Fruit fly (Drosophila melanogaster) whole organism, embryonic: ENCODE measurements around the gene CG9286.

Source experiments
- Abd-B ChIP-seq: fragments of 200-800 bp; sonication (Bioruptor generic); optimal IDR thresholded peaks from 2 replicates; lab custom pipeline; 2018; ENCODE audit warnings: missing biosample characterization, mild to moderate bottlenecking, missing genetic modification characterization, moderate library complexity
- Antp ChIP-seq: fragments of 200-800 bp; sonication (Bioruptor generic); optimal IDR thresholded peaks from 3 replicates; lab custom pipeline; 2016; ENCODE audit warnings: missing biosample characterization, missing genetic modification characterization
- B-H2 ChIP-seq: fragments of 200-800 bp; sonication (Bioruptor generic); optimal IDR thresholded peaks from 2 replicates; lab custom pipeline; 2018; ENCODE audit warnings: missing biosample characterization, mild to moderate bottlenecking, missing genetic modification characterization
- Blimp-1 ChIP-seq: fragments of 200-800 bp; sonication (Bioruptor generic); optimal IDR thresholded peaks from 3 replicates; lab custom pipeline; 2018; ENCODE audit warnings: missing biosample characterization, missing genetic modification characterization, mild to moderate bottlenecking, moderate library complexity, missing genetic modification reagents
- CG10209 ChIP-seq: fragments of 200-800 bp; sonication (Bioruptor generic); optimal IDR thresholded peaks from 3 replicates; lab custom pipeline; 2017; ENCODE audit warnings: missing biosample characterization, mild to moderate bottlenecking, missing genetic modification characterization, missing genetic modification reagents
- CG10431 ChIP-seq: fragments of 200-800 bp; sonication (Bioruptor generic); optimal IDR thresholded peaks from 3 replicates; lab custom pipeline; 2018; ENCODE audit warnings: missing biosample characterization, mild to moderate bottlenecking, missing genetic modification characterization
- CG10462 ChIP-seq: fragments of 200-800 bp; sonication (Bioruptor generic); optimal IDR thresholded peaks from 2 replicates; lab custom pipeline; 2016; ENCODE audit warnings: missing biosample characterization, missing genetic modification characterization
- CG12104 ChIP-seq: fragments of 200-800 bp; sonication (Bioruptor generic); optimal IDR thresholded peaks from 3 replicates; lab custom pipeline; 2016; ENCODE audit warnings: missing biosample characterization, missing genetic modification characterization
- CG14014 ChIP-seq: fragments of 200-800 bp; sonication (Bioruptor generic); IDR thresholded peaks from 2 replicates; pipeline ENCODE4 v1.3.6; 2022; ENCODE audit warnings: missing biosample characterization, missing genetic modification characterization
- CG14050 ChIP-seq: fragments of 200-800 bp; sonication (Bioruptor generic); IDR thresholded peaks from 3 replicates; pipeline ENCODE4 v1.3.6; 2022; ENCODE audit warnings: missing biosample characterization, missing genetic modification characterization
- CG15479 ChIP-seq: fragments of 200-800 bp; sonication (Bioruptor generic); optimal IDR thresholded peaks from 3 replicates; lab custom pipeline; 2019; ENCODE audit warnings: missing biosample characterization, mild to moderate bottlenecking, missing genetic modification characterization, moderate library complexity
- CG6791 ChIP-seq: fragments of 200-800 bp; sonication (Bioruptor generic); IDR thresholded peaks from 3 replicates; pipeline ENCODE4 v1.3.6; 2022; ENCODE audit warnings: missing biosample characterization, missing genetic modification characterization; ENCODE audit not compliant: partially characterized antibody
- CG7372 ChIP-seq: fragments of 200-800 bp; sonication (Bioruptor generic); IDR thresholded peaks from 2 replicates; pipeline ENCODE4 v1.3.6; 2022; ENCODE audit warnings: missing biosample characterization, missing genetic modification characterization
- CG7987 ChIP-seq: fragments of 200-800 bp; sonication (Bioruptor generic); optimal IDR thresholded peaks from 2 replicates; lab custom pipeline; 2018; ENCODE audit warnings: missing biosample characterization, mild to moderate bottlenecking, missing genetic modification characterization, moderate library complexity
- CG9437 ChIP-seq: fragments of 200-800 bp; sonication (Bioruptor generic); optimal IDR thresholded peaks from 2 replicates; lab custom pipeline; 2018; ENCODE audit warnings: missing biosample characterization, mild to moderate bottlenecking, missing genetic modification characterization
- Chrac-16 ChIP-seq: fragments of 200-800 bp; sonication (Bioruptor generic); optimal IDR thresholded peaks from 3 replicates; lab custom pipeline; 2016; ENCODE audit warnings: missing biosample characterization, missing genetic modification characterization
- D19A ChIP-seq: fragments of 200-800 bp; optimal IDR thresholded peaks from 3 replicates; lab custom pipeline; 2019; ENCODE audit warnings: missing biosample characterization, mild to moderate bottlenecking, missing genetic modification characterization, moderate library complexity
- Deaf1 ChIP-seq: fragments of 200-800 bp; optimal IDR thresholded peaks from 3 replicates; lab custom pipeline; 2019; ENCODE audit warnings: missing biosample characterization, mild to moderate bottlenecking, missing genetic modification characterization, moderate library complexity
- Dek ChIP-seq: fragments of 200-800 bp; sonication (Bioruptor generic); optimal IDR thresholded peaks from 3 replicates; lab custom pipeline; 2019; ENCODE audit warnings: missing biosample characterization, mild to moderate bottlenecking, missing genetic modification characterization, moderate library complexity
- HLH54F ChIP-seq: fragments of 200-800 bp; sonication (Bioruptor generic); optimal IDR thresholded peaks from 3 replicates; lab custom pipeline; 2016; ENCODE audit warnings: missing biosample characterization, missing genetic modification characterization
- Jarid2 ChIP-seq: fragments of 200-800 bp; sonication (Bioruptor generic); optimal IDR thresholded peaks from 3 replicates; lab custom pipeline; 2017; ENCODE audit warnings: mild to moderate bottlenecking, missing biosample characterization, missing genetic modification reagents, missing genetic modification characterization
- Lhr ChIP-seq: fragments of 200-800 bp; sonication (Bioruptor generic); optimal IDR thresholded peaks from 3 replicates; lab custom pipeline; 2017; ENCODE audit warnings: mild to moderate bottlenecking, missing biosample characterization, missing genetic modification reagents, missing genetic modification characterization
- MESR4 ChIP-seq: fragments of 200-800 bp; sonication (Bioruptor generic); optimal IDR thresholded peaks from 2 replicates; lab custom pipeline; 2018; ENCODE audit warnings: missing biosample characterization, mild to moderate bottlenecking, missing genetic modification characterization, moderate library complexity
- MTF-1 ChIP-seq: fragments of 200-800 bp; sonication (Bioruptor generic); optimal IDR thresholded peaks from 2 replicates; lab custom pipeline; 2018; ENCODE audit warnings: missing biosample characterization, mild to moderate bottlenecking, missing genetic modification characterization, borderline replicate concordance
- NFAT ChIP-seq: fragments of 200-800 bp; sonication (Bioruptor generic); IDR thresholded peaks from 2 replicates; pipeline ENCODE4 v1.3.6; 2022; ENCODE audit warnings: missing biosample characterization, missing genetic modification characterization
- NK7.1 ChIP-seq: fragments of 200-800 bp; sonication (Bioruptor generic); optimal IDR thresholded peaks from 3 replicates; lab custom pipeline; 2016; ENCODE audit warnings: missing biosample characterization, missing genetic modification characterization
- PHDP ChIP-seq: fragments of 200-800 bp; sonication (Bioruptor generic); optimal IDR thresholded peaks from 3 replicates; lab custom pipeline; 2018; ENCODE audit warnings: missing biosample characterization, mild to moderate bottlenecking, missing genetic modification characterization, moderate library complexity
- Trl ChIP-seq, 3 experiments: fragments of >200 bp in 2 of 3; fragments of 200-800 bp in 1 of 3; sonication (Bioruptor generic) in 1 of 3; optimal IDR thresholded peaks; 2 replicates in 1 of 3; 3 replicates in 2 of 3; lab custom pipeline; 2016 to 2017; ENCODE audit warnings: missing biosample characterization in 1 of 3, missing genetic modification characterization in 1 of 3
- abd-A ChIP-seq: fragments of 200-800 bp; sonication (Bioruptor generic); optimal IDR thresholded peaks from 3 replicates; lab custom pipeline; 2019; ENCODE audit warnings: missing biosample characterization, mild to moderate bottlenecking, missing genetic modification characterization, moderate library complexity
- aop ChIP-seq: fragments of 200-800 bp; sonication (Bioruptor generic); IDR thresholded peaks from 2 replicates; pipeline ENCODE4 v1.3.6; 2022; ENCODE audit warnings: missing biosample characterization, missing genetic modification characterization
- ap ChIP-seq: fragments of 200-800 bp; sonication (Bioruptor generic); IDR thresholded peaks from 2 replicates; pipeline ENCODE4 v1.3.6; 2022; ENCODE audit warnings: missing biosample characterization, missing genetic modification characterization
- ara ChIP-seq: fragments of 200-800 bp; sonication (Bioruptor generic); IDR thresholded peaks from 2 replicates; pipeline ENCODE4 v1.3.6; 2022; ENCODE audit warnings: missing biosample characterization, missing genetic modification characterization
- ash1 ChIP-seq: fragments of 200-800 bp; sonication (Bioruptor generic); optimal IDR thresholded peaks from 2 replicates; lab custom pipeline; 2018; ENCODE audit warnings: missing biosample characterization, mild to moderate bottlenecking, missing genetic modification characterization
- btn ChIP-seq: fragments of 200-800 bp; sonication (Bioruptor generic); optimal IDR thresholded peaks from 2 replicates; lab custom pipeline; 2016; ENCODE audit warnings: missing biosample characterization, missing genetic modification characterization
- cg ChIP-seq: fragments of 200-800 bp; sonication (Bioruptor generic); optimal IDR thresholded peaks from 3 replicates; lab custom pipeline; 2019; ENCODE audit warnings: missing biosample characterization, mild to moderate bottlenecking, missing genetic modification characterization, moderate library complexity
- crp ChIP-seq, 2 experiments: fragments of 200-800 bp; sonication (Bioruptor generic); optimal IDR thresholded peaks; 2 replicates in 1 of 2; 3 replicates in 1 of 2; lab custom pipeline; 2017; ENCODE audit warnings: missing biosample characterization in 2 of 2, missing genetic modification characterization in 2 of 2, mild to moderate bottlenecking in 1 of 2, moderate library complexity in 1 of 2
- dmrt99B ChIP-seq: fragments of 200-800 bp; sonication (Bioruptor generic); optimal IDR thresholded peaks from 2 replicates; lab custom pipeline; 2018; ENCODE audit warnings: missing biosample characterization, mild to moderate bottlenecking, missing genetic modification characterization, moderate library complexity
- exex ChIP-seq: fragments of 200-800 bp; sonication (Bioruptor generic); optimal IDR thresholded peaks from 4 replicates; lab custom pipeline; 2018; ENCODE audit warnings: missing biosample characterization, mild to moderate bottlenecking, missing genetic modification characterization, moderate library complexity
- insv ChIP-seq, 2 experiments: fragments of 200-800 bp; sonication (Bioruptor generic); optimal IDR thresholded peaks; 3 replicates each; lab custom pipeline; 2016 to 2018; ENCODE audit warnings: missing biosample characterization in 2 of 2, missing genetic modification characterization in 2 of 2
- kay ChIP-seq: fragments of 200-800 bp; sonication (Bioruptor generic); optimal IDR thresholded peaks from 2 replicates; lab custom pipeline; 2016; ENCODE audit warnings: missing biosample characterization, missing genetic modification characterization
- kni ChIP-seq: fragments of 200-800 bp; sonication (Bioruptor generic); optimal IDR thresholded peaks from 3 replicates; lab custom pipeline; 2017; ENCODE audit warnings: mild to moderate bottlenecking, missing biosample characterization, missing genetic modification reagents, missing genetic modification characterization
- lbe ChIP-seq: fragments of 200-800 bp; sonication (Bioruptor generic); optimal IDR thresholded peaks from 2 replicates; lab custom pipeline; 2016; ENCODE audit warnings: missing biosample characterization, mild to moderate bottlenecking, missing genetic modification characterization
- nom ChIP-seq: fragments of 200-800 bp; sonication (Bioruptor generic); optimal IDR thresholded peaks from 2 replicates; lab custom pipeline; 2017; ENCODE audit warnings: missing biosample characterization, missing genetic modification characterization, mild to moderate bottlenecking, moderate library complexity, missing genetic modification reagents
- pb ChIP-seq: fragments of 200-800 bp; sonication (Bioruptor generic); optimal IDR thresholded peaks from 3 replicates; lab custom pipeline; 2016; ENCODE audit warnings: missing biosample characterization, missing genetic modification characterization
- prd ChIP-seq, 3 experiments: fragments of >200 bp in 2 of 3; fragments of 200-800 bp in 1 of 3; sonication (Bioruptor generic) in 1 of 3; optimal IDR thresholded peaks in 2 of 3; IDR thresholded peaks in 1 of 3; 2 replicates in 2 of 3; 3 replicates in 1 of 3; pipeline versions ENCODE4 v1.3.6 to Lab custom; 2017 to 2022; ENCODE audit warnings: missing biosample characterization in 1 of 3, missing genetic modification characterization in 1 of 3
- pros ChIP-seq: fragments of 200-800 bp; sonication (Bioruptor generic); optimal IDR thresholded peaks from 3 replicates; lab custom pipeline; 2019; ENCODE audit warnings: missing biosample characterization, mild to moderate bottlenecking, missing genetic modification characterization, moderate library complexity
- sim ChIP-seq: fragments of 200-800 bp; sonication (Bioruptor generic); IDR thresholded peaks from 2 replicates; pipeline ENCODE4 v1.3.6; 2022; ENCODE audit warnings: missing biosample characterization, missing genetic modification characterization
- sqz ChIP-seq: fragments of 200-800 bp; sonication (Bioruptor generic); optimal IDR thresholded peaks from 3 replicates; lab custom pipeline; 2018; ENCODE audit warnings: missing biosample characterization, mild to moderate bottlenecking, missing genetic modification characterization
- zen2 ChIP-seq: fragments of 200-800 bp; sonication (Bioruptor generic); IDR thresholded peaks from 3 replicates; pipeline ENCODE4 v1.3.6; 2022; ENCODE audit warnings: missing biosample characterization, missing genetic modification characterization; ENCODE audit not compliant: partially characterized antibody

Gene CG9286

dm6 chr3R:13816375-13816711 is 35.6 kb downstream of the CG9286 start (continued):
- TF ChIP-seq CG6791 (no peak), CG15479 (GFP tag; lab: Kevin White, UChicago) (no peak), CG12104 (GFP tag; lab: Kevin White, UChicago) (no peak), MTF-1 (GFP tag; lab: Kevin White, UChicago) (no peak), CG10431 (GFP tag; lab: Kevin White, UChicago) (no peak), sqz (GFP tag; lab: Kevin White, UChicago) (peak; percentile 22), CG9437 (GFP tag; lab: Kevin White, UChicago) (no peak), NK7.1 (no peak), NFAT (no peak), Abd-B (GFP tag; lab: Kevin White, UChicago) (no peak), pros (GFP tag; lab: Kevin White, UChicago) (peak; percentile 66), Lhr (no peak), CG14014 (GFP tag; lab: Robert Waterston, UW) (no peak), CG7372 (GFP tag; lab: Robert Waterston, UW) (no peak), PHDP (tag; lab: Kevin White, UChicago) (no peak), prd (optimal IDR thresholded peaks at IDR 0.05; lab: Kevin White, UChicago) (no peak), prd (GFP tag; IDR thresholded peaks at IDR 0.05; lab: Robert Waterston, UW) (no peak), Deaf1 (no peak), HLH54F (GFP tag; lab: Kevin White, UChicago) (no peak), Blimp-1 (peak; percentile 10), CG10462 (GFP tag; lab: Kevin White, UChicago) (no peak), Trl (optimal IDR thresholded peaks at IDR 0.05; lab: Kevin White, UChicago) (no peak), Trl (GFP tag; optimal IDR thresholded peaks at IDR 0.05; lab: Kevin White, UChicago) (no peak), exex (no peak), CG10209 (GFP tag; lab: Kevin White, UChicago) (no peak), zen2 (GFP tag; lab: Robert Waterston, UW) (no peak), B-H2 (GFP tag; lab: Kevin White, UChicago) (no peak), lbe (GFP tag; lab: Kevin White, UChicago) (no peak), pb (GFP tag; lab: Kevin White, UChicago) (no peak), btn (GFP tag; lab: Kevin White, UChicago) (no peak), aop (GFP tag; lab: Robert Waterston, UW) (no peak), dmrt99B (no peak), ap (GFP tag; lab: Robert Waterston, UW) (no peak), Chrac-16 (GFP tag; lab: Kevin White, UChicago) (no peak), CG7987 (no peak), nom (peak; percentile 65), MESR4 (no peak), Dek (tag; lab: Kevin White, UChicago) (no peak), crp (GFP tag; optimal IDR thresholded peaks at IDR 0.05; lab: Kevin White, UChicago) (no peak), kay (GFP tag; lab: Kevin White, UChicago) (no peak), abd-A (tag; lab: Kevin White, UChicago) (peak; percentile 24), Antp (no peak), ara (GFP tag; lab: Robert Waterston, UW) (no peak), kni (GFP tag; lab: Kevin White, UChicago) (peak; percentile 64), insv (GFP tag; optimal IDR thresholded peaks at IDR 0.05; lab: Kevin White, UChicago) (no peak), Jarid2 (GFP tag; lab: Kevin White, UChicago) (no peak), D19A (tag; lab: Kevin White, UChicago) (no peak), sim (GFP tag; lab: Robert Waterston, UW) (no peak), cg (GFP tag; lab: Kevin White, UChicago) (peak; percentile 84), CG14050 (GFP tag; lab: Robert Waterston, UW) (no peak), ash1 (no peak)
